Fruit fly (Drosophila melanogaster) whole organism, pupa: Measurements from ENCODE around the gene CG31637.

Experiments used
- CG10348 ChIP-seq: fragments of 200-800 bp; sonication (Bioruptor generic); IDR thresholded peaks from 2 replicates; pipeline ENCODE4 v1.3.6; 2022; ENCODE audit warnings: missing biosample characterization, missing genetic modification characterization
- CG12605 ChIP-seq: fragments of 200-800 bp; sonication (Bioruptor generic); IDR thresholded peaks from 2 replicates; pipeline ENCODE4 v1.3.6; 2022; ENCODE audit warnings: missing biosample characterization, missing genetic modification characterization
- CG13204 ChIP-seq: fragments of 200-800 bp; sonication (Bioruptor generic); optimal IDR thresholded peaks from 2 replicates; lab custom pipeline; 2018; ENCODE audit warnings: missing biosample characterization, mild to moderate bottlenecking, missing genetic modification characterization, moderate library complexity
- CG14655 ChIP-seq: fragments of 200-800 bp; sonication (Bioruptor generic); optimal IDR thresholded peaks from 3 replicates; lab custom pipeline; 2017; ENCODE audit warnings: mild to moderate bottlenecking, missing biosample characterization, missing genetic modification reagents, missing genetic modification characterization
- CG34367 ChIP-seq: fragments of 200-800 bp; sonication (Bioruptor generic); optimal IDR thresholded peaks from 2 replicates; lab custom pipeline; 2018; ENCODE audit warnings: missing biosample characterization, mild to moderate bottlenecking, missing genetic modification characterization
- CG8159 ChIP-seq: fragments of 200-800 bp; sonication (Bioruptor generic); optimal IDR thresholded peaks from 3 replicates; lab custom pipeline; 2018; ENCODE audit warnings: missing biosample characterization, mild to moderate bottlenecking, missing genetic modification characterization, moderate library complexity
- CG8301 ChIP-seq: fragments of 200-800 bp; sonication (Bioruptor generic); optimal IDR thresholded peaks from 2 replicates; lab custom pipeline; 2018; ENCODE audit warnings: missing biosample characterization, mild to moderate bottlenecking, missing genetic modification characterization
- D1 ChIP-seq: fragments of 200-800 bp; sonication (Bioruptor generic); optimal IDR thresholded peaks from 2 replicates; lab custom pipeline; 2018; ENCODE audit warnings: missing biosample characterization, mild to moderate bottlenecking, missing genetic modification characterization, moderate library complexity
- EcR ChIP-seq: fragments of 200-800 bp; sonication (Bioruptor generic); optimal IDR thresholded peaks from 3 replicates; lab custom pipeline; 2019; ENCODE audit warnings: missing biosample characterization, missing genetic modification characterization, mild to moderate bottlenecking, moderate library complexity, missing genetic modification reagents
- Ets98B ChIP-seq: fragments of 200-800 bp; sonication (Bioruptor generic); IDR thresholded peaks from 2 replicates; pipeline ENCODE4 v1.3.6; 2022; ENCODE audit warnings: missing biosample characterization, missing genetic modification characterization
- Pif1A ChIP-seq: fragments of 200-800 bp; sonication (Bioruptor generic); optimal IDR thresholded peaks from 3 replicates; lab custom pipeline; 2016; ENCODE audit warnings: missing biosample characterization, missing genetic modification characterization
- Pif1B ChIP-seq: fragments of 200-800 bp; sonication (Bioruptor generic); optimal IDR thresholded peaks from 3 replicates; lab custom pipeline; 2016; ENCODE audit warnings: missing biosample characterization, missing genetic modification characterization
- Snoo ChIP-seq: fragments of 200-800 bp; sonication (Bioruptor generic); optimal IDR thresholded peaks from 3 replicates; lab custom pipeline; 2017; ENCODE audit warnings: missing biosample characterization, mild to moderate bottlenecking, missing genetic modification characterization, inconsistent platforms

- TF ChIP-seq CG13204 (GFP tag; lab: Kevin White, UChicago) (no peak), CG10348 (no peak), Snoo (tag; lab: Kevin White, UChicago) (no peak), Pif1B (GFP tag; lab: Kevin White, UChicago) (no peak), EcR (GFP tag; lab: Kevin White, UChicago) (no peak), CG14655 (GFP tag; lab: Kevin White, UChicago) (no peak), CG34367 (tag; lab: Kevin White, UChicago) (no peak), CG12605 (no peak), CG8301 (no peak), Pif1A (GFP tag; lab: Kevin White, UChicago) (no peak), Ets98B (GFP tag; lab: Robert Waterston, UW) (no peak), CG8159 (tag; lab: Kevin White, UChicago) (no peak), D1 (tag; lab: Kevin White, UChicago) (no peak)
These were observed 2.3 kb downstream of the CG31637 start for dm6 chr2L:6500648-6501325.
